Fruit fly (Drosophila melanogaster) whole organism, embryonic: Measurements from ENCODE around the gene Ubqn.

Experiments used
- CG11085 ChIP-seq: fragments of 200-800 bp; sonication (Bioruptor generic); IDR thresholded peaks from 2 replicates; pipeline ENCODE4 v1.3.6; 2022; ENCODE audit warnings: missing biosample characterization, missing genetic modification characterization
- CG13424 ChIP-seq: fragments of 200-800 bp; sonication (Bioruptor generic); optimal IDR thresholded peaks from 2 replicates; lab custom pipeline; 2019; ENCODE audit warnings: missing biosample characterization, mild to moderate bottlenecking, missing genetic modification characterization, moderate library complexity
- CG15696 ChIP-seq: fragments of 200-800 bp; sonication (Bioruptor generic); optimal IDR thresholded peaks from 2 replicates; lab custom pipeline; 2019; ENCODE audit warnings: missing biosample characterization, mild to moderate bottlenecking, missing genetic modification characterization, moderate library complexity
- CG1602 ChIP-seq: fragments of 200-800 bp; sonication (Bioruptor generic); optimal IDR thresholded peaks from 3 replicates; lab custom pipeline; 2016; ENCODE audit warnings: missing biosample characterization, missing genetic modification characterization
- CG17612 ChIP-seq: fragments of 200-800 bp; sonication (Bioruptor generic); IDR thresholded peaks from 2 replicates; pipeline ENCODE4 v1.3.6; 2022; ENCODE audit warnings: missing biosample characterization, missing genetic modification characterization
- CG2199 ChIP-seq: fragments of 200-800 bp; sonication (Bioruptor generic); IDR thresholded peaks from 3 replicates; pipeline ENCODE4 v1.3.6; 2022; ENCODE audit warnings: missing biosample characterization, missing genetic modification characterization
- CG4424 ChIP-seq: fragments of 200-800 bp; sonication (Bioruptor generic); optimal IDR thresholded peaks from 3 replicates; lab custom pipeline; 2016; ENCODE audit warnings: missing biosample characterization, missing genetic modification characterization
- CG4707 ChIP-seq: fragments of 200-800 bp; sonication (Bioruptor generic); optimal IDR thresholded peaks from 2 replicates; lab custom pipeline; 2018; ENCODE audit warnings: missing biosample characterization, mild to moderate bottlenecking, missing genetic modification characterization, moderate library complexity
- CG5180 ChIP-seq: fragments of 200-800 bp; sonication (Bioruptor generic); optimal IDR thresholded peaks from 3 replicates; lab custom pipeline; 2017; ENCODE audit warnings: missing biosample characterization, missing genetic modification characterization, mild to moderate bottlenecking, moderate library complexity, missing genetic modification reagents
- CG6765 ChIP-seq: fragments of 200-800 bp; sonication (Bioruptor generic); optimal IDR thresholded peaks from 3 replicates; lab custom pipeline; 2017; ENCODE audit warnings: missing biosample characterization, mild to moderate bottlenecking, missing genetic modification characterization
- CG7963 ChIP-seq: fragments of 200-800 bp; sonication (Bioruptor generic); IDR thresholded peaks from 3 replicates; pipeline ENCODE4 v1.3.6; 2022; ENCODE audit warnings: missing biosample characterization, missing genetic modification characterization; ENCODE audit not compliant: partially characterized antibody
- CG9797 ChIP-seq: fragments of 200-800 bp; sonication (Bioruptor generic); optimal IDR thresholded peaks from 3 replicates; lab custom pipeline; 2018; ENCODE audit warnings: missing biosample characterization, mild to moderate bottlenecking, missing genetic modification characterization
- D ChIP-seq, 2 experiments: fragments of 200-800 bp in 1 of 2; fragments of >200 bp in 1 of 2; sonication (Bioruptor generic) in 1 of 2; optimal IDR thresholded peaks; 2 replicates in 1 of 2; 3 replicates in 1 of 2; lab custom pipeline; 2017; ENCODE audit warnings: mild to moderate bottlenecking in 1 of 2, missing biosample characterization in 1 of 2, missing genetic modification characterization in 1 of 2, missing genetic modification reagents in 1 of 2
- GATAe ChIP-seq: fragments of 200-800 bp; sonication (Bioruptor generic); conservative IDR thresholded peaks from 2 replicates; pipeline ENCODE4 v1.3.6; 2022; ENCODE audit warnings: missing biosample characterization, missing genetic modification characterization
- H2.0 ChIP-seq: fragments of 200-800 bp; sonication (Bioruptor generic); IDR thresholded peaks from 2 replicates; pipeline ENCODE4 v1.3.6; 2022; ENCODE audit warnings: missing biosample characterization, missing genetic modification characterization
- Hand ChIP-seq: fragments of 200-800 bp; sonication (Bioruptor generic); optimal IDR thresholded peaks from 2 replicates; lab custom pipeline; 2017; ENCODE audit warnings: mild to moderate bottlenecking, missing biosample characterization, missing genetic modification reagents, missing genetic modification characterization
- Hey ChIP-seq: fragments of 200-800 bp; sonication (Bioruptor generic); optimal IDR thresholded peaks from 3 replicates; lab custom pipeline; 2018; ENCODE audit warnings: missing biosample characterization, mild to moderate bottlenecking, missing genetic modification characterization
- Hr51 ChIP-seq, 2 experiments: fragments of 200-800 bp; sonication (Bioruptor generic); optimal IDR thresholded peaks; 2 replicates in 1 of 2; 3 replicates in 1 of 2; lab custom pipeline; 2016 to 2018; ENCODE audit warnings: missing biosample characterization in 2 of 2, missing genetic modification characterization in 2 of 2, mild to moderate bottlenecking in 1 of 2, moderate library complexity in 1 of 2
- NFAT ChIP-seq: fragments of 200-800 bp; sonication (Bioruptor generic); IDR thresholded peaks from 2 replicates; pipeline ENCODE4 v1.3.6; 2022; ENCODE audit warnings: missing biosample characterization, missing genetic modification characterization
- NfI ChIP-seq: fragments of 200-800 bp; sonication (Bioruptor generic); optimal IDR thresholded peaks from 3 replicates; lab custom pipeline; 2018; ENCODE audit warnings: missing biosample characterization, mild to moderate bottlenecking, missing genetic modification characterization, moderate library complexity
- Pdp1 ChIP-seq, 2 experiments: fragments of 200-800 bp; sonication (Bioruptor generic); optimal IDR thresholded peaks; 3 replicates each; lab custom pipeline; 2016; ENCODE audit warnings: missing biosample characterization in 2 of 2, missing genetic modification characterization in 2 of 2, mild to moderate bottlenecking in 1 of 2, moderate library complexity in 1 of 2
- Side ChIP-seq: fragments of 200-800 bp; sonication (Bioruptor generic); optimal IDR thresholded peaks from 2 replicates; lab custom pipeline; 2016; ENCODE audit warnings: missing biosample characterization, missing genetic modification characterization
- Sin3A ChIP-seq: fragments of >200 bp; optimal IDR thresholded peaks from 2 replicates; lab custom pipeline; 2018
- Ssrp ChIP-seq: fragments of 200-800 bp; sonication (Bioruptor generic); optimal IDR thresholded peaks from 2 replicates; lab custom pipeline; 2018; ENCODE audit warnings: missing biosample characterization, mild to moderate bottlenecking, missing genetic modification characterization, moderate library complexity
- Stat92E ChIP-seq, 3 experiments: fragments of >200 bp in 2 of 3; fragments of 200-800 bp in 1 of 3; sonication (Bioruptor generic) in 1 of 3; optimal IDR thresholded peaks; 2 replicates each; lab custom pipeline; 2017 to 2019; ENCODE audit warnings: missing biosample characterization in 3 of 3, missing genetic modification characterization in 3 of 3, mild to moderate bottlenecking in 1 of 3, moderate library complexity in 1 of 3
- ac ChIP-seq: fragments of 200-800 bp; sonication (Bioruptor generic); optimal IDR thresholded peaks from 3 replicates; lab custom pipeline; 2017; ENCODE audit warnings: missing biosample characterization, mild to moderate bottlenecking, missing genetic modification characterization
- bcd ChIP-seq: fragments of 200-800 bp; sonication (Bioruptor generic); optimal IDR thresholded peaks from 2 replicates; lab custom pipeline; 2017; ENCODE audit warnings: missing biosample characterization, mild to moderate bottlenecking, missing genetic modification characterization
- chinmo ChIP-seq: fragments of 200-800 bp; sonication (Bioruptor generic); IDR thresholded peaks from 4 replicates; pipeline ENCODE4 v1.3.6; 2022; ENCODE audit warnings: missing biosample characterization, missing genetic modification characterization; ENCODE audit not compliant: partially characterized antibody
- chn ChIP-seq: fragments of 200-800 bp; sonication (Bioruptor generic); optimal IDR thresholded peaks from 2 replicates; lab custom pipeline; 2016; ENCODE audit warnings: missing biosample characterization, missing genetic modification characterization
- dm ChIP-seq: fragments of 200-800 bp; sonication (Bioruptor generic); optimal IDR thresholded peaks from 3 replicates; lab custom pipeline; 2016; ENCODE audit warnings: missing biosample characterization, missing genetic modification characterization
- eve ChIP-seq, 2 experiments: fragments of >200 bp; optimal IDR thresholded peaks; 2 replicates each; lab custom pipeline; 2017; ENCODE audit warnings: missing biosample characterization in 2 of 2, missing genetic modification characterization in 2 of 2
- fd3F ChIP-seq: fragments of 200-800 bp; sonication (Bioruptor generic); optimal IDR thresholded peaks from 2 replicates; lab custom pipeline; 2018; ENCODE audit warnings: missing biosample characterization, mild to moderate bottlenecking, missing genetic modification characterization, moderate library complexity
- gcm ChIP-seq: fragments of 200-800 bp; sonication (Bioruptor generic); optimal IDR thresholded peaks from 2 replicates; lab custom pipeline; 2019; ENCODE audit warnings: missing biosample characterization, mild to moderate bottlenecking, missing genetic modification characterization, moderate library complexity
- gem ChIP-seq: fragments of 200-800 bp; sonication (Bioruptor generic); optimal IDR thresholded peaks from 2 replicates; lab custom pipeline; 2019; ENCODE audit warnings: missing biosample characterization, mild to moderate bottlenecking, missing genetic modification characterization, moderate library complexity
- hkb ChIP-seq, 2 experiments: fragments of 200-800 bp in 1 of 2; fragments of >200 bp in 1 of 2; sonication (Bioruptor generic) in 1 of 2; IDR thresholded peaks in 1 of 2; optimal IDR thresholded peaks in 1 of 2; 2 replicates each; pipeline versions ENCODE4 v1.3.6 to Lab custom; 2017 to 2022; ENCODE audit warnings: missing biosample characterization in 1 of 2, missing genetic modification characterization in 1 of 2
- jumu ChIP-seq: fragments of 200-800 bp; sonication (Bioruptor generic); optimal IDR thresholded peaks from 3 replicates; lab custom pipeline; 2016; ENCODE audit warnings: missing biosample characterization, missing genetic modification characterization
- nom ChIP-seq: fragments of 200-800 bp; sonication (Bioruptor generic); optimal IDR thresholded peaks from 2 replicates; lab custom pipeline; 2017; ENCODE audit warnings: missing biosample characterization, missing genetic modification characterization, mild to moderate bottlenecking, moderate library complexity, missing genetic modification reagents
- pb ChIP-seq: fragments of 200-800 bp; sonication (Bioruptor generic); optimal IDR thresholded peaks from 3 replicates; lab custom pipeline; 2016; ENCODE audit warnings: missing biosample characterization, missing genetic modification characterization
- run ChIP-seq: fragments of 200-800 bp; sonication (Bioruptor generic); optimal IDR thresholded peaks from 3 replicates; lab custom pipeline; 2018; ENCODE audit warnings: missing biosample characterization, mild to moderate bottlenecking, missing genetic modification characterization
- sens ChIP-seq: fragments of 200-800 bp; sonication (Bioruptor generic); peaks from one replicate; lab custom pipeline; 2016; ENCODE audit warnings: missing biosample characterization, missing genetic modification characterization
- slp2 ChIP-seq: fragments of 200-800 bp; sonication (Bioruptor generic); optimal IDR thresholded peaks from 2 replicates; lab custom pipeline; 2016; ENCODE audit warnings: missing biosample characterization, missing genetic modification characterization
- ssp ChIP-seq: fragments of 200-800 bp; sonication (Bioruptor generic); IDR thresholded peaks from 2 replicates; pipeline ENCODE4 v1.3.6; 2022; ENCODE audit warnings: missing biosample characterization, missing genetic modification characterization
- tap ChIP-seq: fragments of 200-800 bp; optimal IDR thresholded peaks from 3 replicates; lab custom pipeline; 2019; ENCODE audit warnings: missing biosample characterization, mild to moderate bottlenecking, missing genetic modification characterization, moderate library complexity
- trh ChIP-seq: fragments of 200-800 bp; sonication (Bioruptor generic); optimal IDR thresholded peaks from 2 replicates; lab custom pipeline; 2016; ENCODE audit warnings: missing biosample characterization, missing genetic modification characterization
- tup ChIP-seq: fragments of 200-800 bp; sonication (Bioruptor generic); optimal IDR thresholded peaks from 2 replicates; lab custom pipeline; 2016; ENCODE audit warnings: missing biosample characterization, mild to moderate bottlenecking, missing genetic modification characterization, moderate library complexity
- vfl ChIP-seq: fragments of 200-800 bp; sonication (Bioruptor generic); optimal IDR thresholded peaks from 2 replicates; lab custom pipeline; 2016; ENCODE audit warnings: missing biosample characterization, missing genetic modification characterization
- vnd ChIP-seq: fragments of 200-800 bp; sonication (Bioruptor generic); IDR thresholded peaks from 3 replicates; pipeline ENCODE4 v1.3.6; 2022; ENCODE audit warnings: missing biosample characterization, missing genetic modification characterization; ENCODE audit not compliant: partially characterized antibody

Gene Ubqn

dm6 chrX:19692951-19693698, 9.5 kb downstream of the Ubqn start, which contains the start of gene Mer (continued):
- TF ChIP-seq tup (GFP tag; lab: Kevin White, UChicago) (peak; percentile 1), CG9797 (GFP tag; lab: Kevin White, UChicago) (peak; percentile 67), gcm (GFP tag; lab: Kevin White, UChicago) (peak; percentile 83), NFAT (GFP tag; lab: Robert Waterston, UW) (peak; percentile 48), GATAe (no peak), fd3F (peak; percentile 74), vfl (peak; percentile 76), CG11085 (0 out of 2 replicates have a peak, but pooled peaks have one; percentile 42), bcd (peak; percentile 85), ac (GFP tag; lab: Kevin White, UChicago) (peak; percentile 60), CG17612 (GFP tag; lab: Robert Waterston, UW) (no peak), dm (peak; percentile 59), tap (tag; lab: Kevin White, UChicago) (peak; percentile 81), jumu (GFP tag; lab: Kevin White, UChicago) (peak; percentile 85), D (optimal IDR thresholded peaks at IDR 0.05; lab: Kevin White, UChicago) (no peak), D (GFP tag; optimal IDR thresholded peaks at IDR 0.05; lab: Kevin White, UChicago) (peak; percentile 73), trh (GFP tag; lab: Kevin White, UChicago) (peak; percentile 37), Ssrp (tag; lab: Kevin White, UChicago) (peak; percentile 69), Sin3A (peak; percentile 12), NfI (GFP tag; lab: Kevin White, UChicago) (peak; percentile 86), gem (peak; percentile 88), CG7963 (GFP tag; lab: Robert Waterston, UW) (no peak), slp2 (GFP tag; lab: Kevin White, UChicago) (peak; percentile 69), CG5180 (GFP tag; lab: Kevin White, UChicago) (peak; percentile 63), H2.0 (GFP tag; lab: Robert Waterston, UW) (peak; percentile 64), CG1602 (GFP tag; lab: Kevin White, UChicago) (peak; percentile 64), chinmo (no peak), vnd (GFP tag; lab: Robert Waterston, UW) (no peak), sens (GFP tag; lab: Kevin White, UChicago) (peak; percentile 95), eve (GFP tag; optimal IDR thresholded peaks at IDR 0.05; lab: Kevin White, UChicago) (no peak), CG4707 (peak; percentile 37), CG2199 (GFP tag; lab: Robert Waterston, UW) (0 out of 3 replicates have a peak, but pooled peaks have one; percentile 53), nom (GFP tag; lab: Kevin White, UChicago) (peak; percentile 79), ssp (GFP tag; lab: Robert Waterston, UW) (peak; percentile 62), Stat92E (GFP tag; optimal IDR thresholded peaks at IDR 0.05; lab: Kevin White, UChicago) (peak in 1 of 3 experiments; percentile 42), CG15696 (tag; lab: Kevin White, UChicago) (peak; percentile 68), Hr51 (GFP tag; optimal IDR thresholded peaks at IDR 0.05; lab: Kevin White, UChicago) (peak; percentile 82 to 88), Hey (tag; lab: Kevin White, UChicago) (no peak), chn (GFP tag; lab: Kevin White, UChicago) (peak; percentile 77), Hand (GFP tag; lab: Kevin White, UChicago) (peak; percentile 80), Side (GFP tag; lab: Kevin White, UChicago) (peak; percentile 90), pb (GFP tag; lab: Kevin White, UChicago) (peak; percentile 89), Pdp1 (GFP tag; optimal IDR thresholded peaks at IDR 0.05; lab: Kevin White, UChicago) (peak; percentile 78 to 81), CG13424 (tag; lab: Kevin White, UChicago) (peak; percentile 82), CG6765 (GFP tag; lab: Kevin White, UChicago) (peak; percentile 78), hkb (optimal IDR thresholded peaks at IDR 0.05; lab: Kevin White, UChicago) (no peak), hkb (GFP tag; IDR thresholded peaks at IDR 0.05; lab: Robert Waterston, UW) (peak; percentile 91), run (tag; lab: Kevin White, UChicago) (peak; percentile 52), CG4424 (GFP tag; lab: Kevin White, UChicago) (peak; percentile 79)
